Worm (Caenorhabditis elegans) whole organism, dauer: ENCODE measurements around the gene D1086.7.

Experiments used
- unc-62 ChIP-seq: sonication (generic microtip); optimal IDR thresholded peaks from 2 replicates; lab custom pipeline; 2017; ENCODE audit warnings: missing biosample characterization, missing genetic modification reagents, missing genetic modification characterization

D1086.7 gene

ce11 chrV:14093805-14094204 is 9.7 kb downstream of the D1086.7 start, which contains the start of gene D1086.8:
Gene D1086.8 (plus strand): TSS chrV:14094105.
- TF ChIP-seq unc-62 (GFP tag; lab: Kevin White, UChicago) = no peak

- TF ChIP-seq unc-62 (GFP tag; lab: Kevin White, UChicago) = no peak
Observed at ce11 chrV:14094546-14094945, 10.5 kb downstream of the D1086.7 start.

- no peak for TF ChIP-seq unc-62 (GFP tag; lab: Kevin White, UChicago)
Observed at ce11 chrV:14094953-14095352, 10.9 kb downstream of the D1086.7 start.

- TF ChIP-seq unc-62 (GFP tag; lab: Kevin White, UChicago) = no peak
Observed at ce11 chrV:14097358-14097757, 13.3 kb downstream of the D1086.7 start.

ce11 chrV:14098519-14098918 is 14.4 kb downstream of the D1086.7 start, which contains the start of the genes D1086.2 and D1086.1:
Gene D1086.2 (minus strand): TSS chrV:14098668.
Gene D1086.1 (plus strand): TSS chrV:14098858.
- no peak for TF ChIP-seq unc-62 (GFP tag; lab: Kevin White, UChicago)

ce11 chrV:14100886-14101285 is 16.8 kb downstream of the D1086.7 start, which contains the start of gene D1086.12:
Gene D1086.12 (plus strand): TSS chrV:14101186.
- no peak for TF ChIP-seq unc-62 (GFP tag; lab: Kevin White, UChicago)

ce11 chrV:14103970-14104369 is 19.9 kb downstream of the D1086.7 start, which contains the start of gene D1086.9:
Gene D1086.9 (plus strand): TSS chrV:14104270.
- TF ChIP-seq unc-62 (GFP tag; lab: Kevin White, UChicago) = no peak

ce11 chrV:14107511-14107910 is 23.4 kb downstream of the D1086.7 start, which contains the start of gene H39E23.3:
Gene H39E23.3 (plus strand): TSS chrV:14107811.
- TF ChIP-seq unc-62 (GFP tag; lab: Kevin White, UChicago) = no peak

- no peak for TF ChIP-seq unc-62 (GFP tag; lab: Kevin White, UChicago)
Observed at ce11 chrV:14110042-14110441, 26.0 kb downstream of the D1086.7 start, which contains the start of gene H39E23.2. Gene H39E23.2 (plus strand): TSS chrV:14110342.

ce11 chrV:14120674-14121073 is 36.6 kb downstream of the D1086.7 start:
- TF ChIP-seq unc-62 (GFP tag; lab: Kevin White, UChicago) = no peak

ce11 chrV:14123176-14123575 is 39.1 kb downstream of the D1086.7 start:
- TF ChIP-seq unc-62 (GFP tag; lab: Kevin White, UChicago) = no peak

ce11 chrV:14126341-14126924 is 42.4 kb downstream of the D1086.7 start:
- no peak for TF ChIP-seq unc-62 (GFP tag; lab: Kevin White, UChicago)

- no peak for TF ChIP-seq unc-62 (GFP tag; lab: Kevin White, UChicago)
Observed at ce11 chrV:14127834-14128233, 43.8 kb downstream of the D1086.7 start.

- no peak for TF ChIP-seq unc-62 (GFP tag; lab: Kevin White, UChicago)
Observed at ce11 chrV:14128858-14129257, 44.8 kb downstream of the D1086.7 start.

- TF ChIP-seq unc-62 (GFP tag; lab: Kevin White, UChicago) = no peak
Observed at ce11 chrV:14130226-14130625, 46.2 kb downstream of the D1086.7 start.

ce11 chrV:14133002-14133763 is 49.1 kb downstream of the D1086.7 start:
- no peak for TF ChIP-seq unc-62 (GFP tag; lab: Kevin White, UChicago)
